Worm (Caenorhabditis elegans) whole organism, young adult: ENCODE measurements around the gene rps-16.

Source experiments
- B0336.3 ChIP-seq: fragments of 200-800 bp; sonication (Bioruptor generic); IDR thresholded peaks from 2 replicates; pipeline ENCODE4 v1.3.6; 2022; ENCODE audit warnings: missing genetic modification characterization, missing compliant biosample characterization
- D2030.7 ChIP-seq: fragments of 200-800 bp; sonication (Bioruptor generic); IDR thresholded peaks from 2 replicates; pipeline ENCODE4 v1.3.6; 2022; ENCODE audit warnings: missing genetic modification reagents, missing genetic modification characterization, missing compliant biosample characterization
- F10E7.11 ChIP-seq: sonication (generic microtip); optimal IDR thresholded peaks from 2 replicates; lab custom pipeline; 2017; ENCODE audit warnings: mild to moderate bottlenecking, missing genetic modification characterization, moderate library complexity, missing compliant biosample characterization
- F22D6.2 ChIP-seq: sonication (generic microtip); optimal IDR thresholded peaks from 2 replicates; lab custom pipeline; 2016; ENCODE audit warnings: mild to moderate bottlenecking, missing genetic modification characterization, missing compliant biosample characterization
- F55B11.4 ChIP-seq: sonication (generic microtip); optimal IDR thresholded peaks from 2 replicates; lab custom pipeline; 2016; ENCODE audit warnings: missing compliant biosample characterization, missing genetic modification characterization, borderline replicate concordance; ENCODE audit not compliant: insufficient read depth
- K11D2.4 ChIP-seq: fragments of 200-800 bp; sonication (Bioruptor generic); IDR thresholded peaks from 2 replicates; pipeline ENCODE4 v1.3.6; 2022; ENCODE audit warnings: missing genetic modification reagents, missing genetic modification characterization, missing compliant biosample characterization
- K12H6.12 ChIP-seq: fragments of 200-800 bp; sonication (Bioruptor generic); optimal IDR thresholded peaks from 2 replicates; lab custom pipeline; 2018; ENCODE audit warnings: mild to moderate bottlenecking, missing genetic modification characterization, missing compliant biosample characterization
- T26A5.8 ChIP-seq: sonication (generic microtip); optimal IDR thresholded peaks from 2 replicates; lab custom pipeline; 2016; ENCODE audit warnings: missing genetic modification characterization, missing compliant biosample characterization
- Y53G8AR.9 ChIP-seq: fragments of 200-800 bp; sonication (Bioruptor generic); conservative IDR thresholded peaks from 2 replicates; pipeline ENCODE4 v1.3.6; 2022; ENCODE audit warnings: missing genetic modification reagents, missing genetic modification characterization, missing compliant biosample characterization
- Y67H2A.10 ChIP-seq: fragments of 200-800 bp; sonication (Bioruptor generic); conservative IDR thresholded peaks from 2 replicates; pipeline ENCODE4 v1.3.6; 2022; ENCODE audit warnings: missing genetic modification reagents, missing genetic modification characterization, missing compliant biosample characterization
- ZK185.1 ChIP-seq: sonication (generic microtip); optimal IDR thresholded peaks from 2 replicates; lab custom pipeline; 2016; ENCODE audit warnings: mild to moderate bottlenecking, missing genetic modification characterization, missing compliant biosample characterization; ENCODE audit not compliant: poor library complexity, severe bottlenecking
- aptf-3 ChIP-seq: fragments of 200-800 bp; sonication (Bioruptor generic); IDR thresholded peaks from 2 replicates; pipeline ENCODE4 v1.3.6; 2022; ENCODE audit warnings: missing genetic modification characterization, missing compliant biosample characterization
- attf-3 ChIP-seq: fragments of 200-800 bp; sonication (Bioruptor generic); conservative IDR thresholded peaks from 2 replicates; pipeline ENCODE4 v1.3.6; 2022; ENCODE audit warnings: missing genetic modification reagents, missing genetic modification characterization, missing compliant biosample characterization
- cebp-2 ChIP-seq: fragments of 200-800 bp; sonication (Bioruptor generic); IDR thresholded peaks from 2 replicates; pipeline ENCODE4 v1.3.6; 2022; ENCODE audit warnings: missing genetic modification characterization, missing compliant biosample characterization
- ceh-27 ChIP-seq: fragments of 200-800 bp; sonication (Bioruptor generic); optimal IDR thresholded peaks from 2 replicates; lab custom pipeline; 2018; ENCODE audit warnings: mild to moderate bottlenecking, missing genetic modification characterization, moderate library complexity, missing compliant biosample characterization
- ceh-40 ChIP-seq: fragments of 200-800 bp; sonication (Bioruptor generic); IDR thresholded peaks from 2 replicates; pipeline ENCODE4 v1.3.6; 2022; ENCODE audit warnings: missing genetic modification characterization, missing compliant biosample characterization
- dpl-1 ChIP-seq: fragments of 150-350 bp; optimal IDR thresholded peaks from 2 replicates; lab custom pipeline; 2014; ENCODE audit warnings: missing biosample characterization, missing genetic modification reagents, missing genetic modification characterization
- efl-1 ChIP-seq: fragments of 150-350 bp; optimal IDR thresholded peaks from 2 replicates; lab custom pipeline; 2014; ENCODE audit warnings: missing biosample characterization, missing genetic modification reagents, missing genetic modification characterization
- egrh-3 ChIP-seq: fragments of 200-800 bp; sonication (Bioruptor generic); IDR thresholded peaks from 2 replicates; pipeline ENCODE4 v1.3.6; 2022; ENCODE audit warnings: missing genetic modification reagents, missing genetic modification characterization, missing compliant biosample characterization
- ekl-4 ChIP-seq: fragments of 200-800 bp; sonication (Bioruptor generic); IDR thresholded peaks from 2 replicates; pipeline ENCODE4 v1.3.6; 2022; ENCODE audit warnings: missing genetic modification reagents, missing genetic modification characterization, missing compliant biosample characterization
- hlh-26 ChIP-seq: fragments of 200-800 bp; sonication (Bioruptor generic); conservative IDR thresholded peaks from 2 replicates; pipeline ENCODE4 v1.3.6; 2022; ENCODE audit warnings: missing genetic modification reagents, missing genetic modification characterization, missing compliant biosample characterization
- hsf-1 ChIP-seq: fragments of 200-800 bp; sonication (Bioruptor generic); IDR thresholded peaks from 2 replicates; pipeline ENCODE4 v1.3.6; 2022; ENCODE audit warnings: missing genetic modification reagents, missing genetic modification characterization, missing compliant biosample characterization
- lag-1 ChIP-seq: fragments of 200-800 bp; sonication (Bioruptor generic); IDR thresholded peaks from 2 replicates; pipeline ENCODE4 v1.3.6; 2022; ENCODE audit warnings: missing genetic modification reagents, missing genetic modification characterization, missing compliant biosample characterization
- lin-35 ChIP-seq, 3 experiments: fragments of 150-350 bp in 2 of 3; sonication (generic microtip) in 1 of 3; optimal IDR thresholded peaks; 2 replicates each; lab custom pipeline; 2014 to 2018; ENCODE audit warnings: missing biosample characterization in 3 of 3, missing genetic modification characterization in 3 of 3, missing genetic modification reagents in 3 of 3
- lir-1 ChIP-seq: fragments of 200-800 bp; sonication (Bioruptor generic); conservative IDR thresholded peaks from 2 replicates; pipeline ENCODE4 v1.3.6; 2022; ENCODE audit warnings: missing genetic modification reagents, missing genetic modification characterization, missing compliant biosample characterization
- lsy-27 ChIP-seq: sonication (generic microtip); optimal IDR thresholded peaks from 2 replicates; lab custom pipeline; 2017; ENCODE audit warnings: missing genetic modification characterization, mild to moderate bottlenecking, missing compliant biosample characterization, antibody characterized with exemption, missing genotype, borderline replicate concordance; ENCODE audit not compliant: insufficient read depth
- madf-3 ChIP-seq: fragments of 200-800 bp; sonication (Bioruptor generic); IDR thresholded peaks from 2 replicates; pipeline ENCODE4 v1.3.6; 2022; ENCODE audit warnings: missing genetic modification reagents, missing genetic modification characterization, missing compliant biosample characterization
- mcd-1 ChIP-seq: fragments of 200-800 bp; sonication (Bioruptor generic); IDR thresholded peaks from 2 replicates; pipeline ENCODE4 v1.3.6; 2022; ENCODE audit warnings: missing genetic modification reagents, missing genetic modification characterization, missing compliant biosample characterization
- mes-4 ChIP-seq: sonication (generic microtip); optimal IDR thresholded peaks from 2 replicates; lab custom pipeline; 2016; ENCODE audit warnings: missing genotype, missing genetic modification characterization, missing compliant biosample characterization
- nfya-2 ChIP-seq: fragments of 200-800 bp; sonication (Bioruptor generic); IDR thresholded peaks from 2 replicates; pipeline ENCODE4 v1.3.6; 2022; ENCODE audit warnings: missing genetic modification reagents, missing genetic modification characterization, missing compliant biosample characterization
- nhr-120 ChIP-seq: fragments of 200-800 bp; sonication (Bioruptor generic); IDR thresholded peaks from 2 replicates; pipeline ENCODE4 v1.3.6; 2022; ENCODE audit warnings: missing genetic modification characterization, missing compliant biosample characterization
- nhr-27 ChIP-seq: fragments of 200-800 bp; sonication (Bioruptor generic); optimal IDR thresholded peaks from 2 replicates; lab custom pipeline; 2018; ENCODE audit warnings: mild to moderate bottlenecking, missing genetic modification characterization, moderate library complexity, missing compliant biosample characterization
- nhr-90 ChIP-seq: sonication (generic microtip); optimal IDR thresholded peaks from 2 replicates; lab custom pipeline; 2016; ENCODE audit warnings: missing genotype, mild to moderate bottlenecking, missing genetic modification characterization, missing compliant biosample characterization
- rec-8 ChIP-seq, 2 experiments: sonication (generic microtip); optimal IDR thresholded peaks; 2 replicates each; lab custom pipeline; 2016; ENCODE audit warnings: mild to moderate bottlenecking in 2 of 2, missing genetic modification characterization in 2 of 2, missing genetic modification reagents in 2 of 2, missing genotype in 2 of 2, missing biosample characterization in 1 of 2, missing compliant biosample characterization in 1 of 2, moderate library complexity in 1 of 2
- repo-1 ChIP-seq: sonication (generic microtip); optimal IDR thresholded peaks from 2 replicates; lab custom pipeline; 2017; ENCODE audit warnings: mild to moderate bottlenecking, missing genetic modification characterization, missing compliant biosample characterization
- snpc-1.1 ChIP-seq: sonication (generic microtip); optimal IDR thresholded peaks from 2 replicates; lab custom pipeline; 2017; ENCODE audit warnings: missing genetic modification characterization, mild to moderate bottlenecking, missing compliant biosample characterization, antibody characterized with exemption, moderate library complexity, missing genotype, missing genetic modification reagents; ENCODE audit not compliant: insufficient read depth
- sptf-2 ChIP-seq: fragments of 200-800 bp; sonication (Bioruptor generic); optimal IDR thresholded peaks from 2 replicates; lab custom pipeline; 2018; ENCODE audit warnings: mild to moderate bottlenecking, missing genetic modification characterization, missing compliant biosample characterization
- tbp1 ChIP-seq: fragments of 200-800 bp; sonication (Bioruptor generic); optimal IDR thresholded peaks from 2 replicates; lab custom pipeline; 2018; ENCODE audit warnings: mild to moderate bottlenecking, missing genetic modification characterization, missing compliant biosample characterization
- unc-130 ChIP-seq: sonication (generic microtip); optimal IDR thresholded peaks from 2 replicates; lab custom pipeline; 2016; ENCODE audit warnings: missing genetic modification reagents, missing genetic modification characterization, missing compliant biosample characterization
- xnd-1 ChIP-seq: sonication (generic microtip); optimal IDR thresholded peaks from 2 replicates; lab custom pipeline; 2016; ENCODE audit warnings: missing genotype, missing genetic modification reagents, missing genetic modification characterization, missing compliant biosample characterization
- zfh-2 ChIP-seq: fragments of 200-800 bp; sonication (Bioruptor generic); conservative IDR thresholded peaks from 2 replicates; pipeline ENCODE4 v1.3.6; 2022; ENCODE audit warnings: missing genetic modification reagents, missing genetic modification characterization, missing compliant biosample characterization
- zim-3 ChIP-seq: sonication (generic microtip); optimal IDR thresholded peaks from 2 replicates; lab custom pipeline; 2017; ENCODE audit warnings: mild to moderate bottlenecking, missing genetic modification characterization, moderate library complexity, missing compliant biosample characterization
- ztf-25 ChIP-seq: fragments of 200-800 bp; sonication (Bioruptor generic); IDR thresholded peaks from 2 replicates; pipeline ENCODE4 v1.3.6; 2022; ENCODE audit warnings: missing genetic modification reagents, missing genetic modification characterization, missing compliant biosample characterization
- ztf-28 ChIP-seq: fragments of 200-800 bp; sonication (Bioruptor generic); IDR thresholded peaks from 2 replicates; pipeline ENCODE4 v1.3.6; 2022; ENCODE audit warnings: missing genetic modification reagents, missing genetic modification characterization, missing compliant biosample characterization

Gene rps-16

DNA sequence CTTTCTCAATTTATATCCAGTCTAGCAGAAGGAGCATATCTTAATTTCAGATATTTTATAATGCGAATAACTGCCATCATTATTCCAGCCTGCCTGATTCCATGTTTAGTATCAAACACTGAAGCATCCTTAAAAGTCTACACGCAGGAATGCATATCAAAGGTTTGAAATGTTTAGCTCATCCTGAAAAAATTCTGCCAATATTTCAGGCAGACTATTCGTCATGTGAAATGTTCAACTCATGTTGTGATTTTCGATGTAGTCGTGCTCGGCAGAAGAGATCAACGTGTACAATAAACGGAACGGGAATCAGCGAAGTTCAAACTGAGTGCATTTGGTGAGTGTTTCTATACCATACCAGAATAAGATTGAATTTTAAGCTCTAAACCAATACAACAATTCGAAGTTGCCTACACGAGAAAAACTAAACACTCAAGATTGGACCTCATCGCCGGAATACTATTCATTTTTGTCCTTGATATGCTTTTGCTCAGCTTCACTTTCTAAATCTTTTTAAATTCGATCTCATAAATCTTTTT is 787 bp downstream of the rps-16 start, which contains the start of gene T01C3.11 (continued):
- TF ChIP-seq K11D2.4 (no peak), Y67H2A.10 (no peak), tbp1 (peak; percentile 32), F22D6.2 (tag; lab: Kevin White, UChicago) (no peak), efl-1 (no peak), hsf-1 (GFP tag; lab: Robert Waterston, UW) (peak; percentile 5; the same call in 1 of the 2 replicates), zfh-2 (GFP tag; lab: Robert Waterston, UW) (no peak), ztf-28 (GFP tag; lab: Robert Waterston, UW) (no peak), ekl-4 (GFP tag; lab: Robert Waterston, UW) (peak; percentile 56; the same call in 1 of the 2 replicates), mes-4 (tag; lab: Kevin White, UChicago) (peak; percentile 16), ZK185.1 (tag; lab: Kevin White, UChicago) (peak; percentile 7), dpl-1 (GFP tag; lab: Kevin White, UChicago) (no peak), F55B11.4 (tag; lab: Kevin White, UChicago) (no peak), lir-1 (GFP tag; lab: Robert Waterston, UW) (no peak), attf-3 (GFP tag; lab: Robert Waterston, UW) (no peak), mcd-1 (GFP tag; lab: Robert Waterston, UW) (no peak), madf-3 (GFP tag; lab: Robert Waterston, UW) (peak; percentile 82; the same call in 1 of the 2 replicates), lsy-27 (tag; lab: Kevin White, UChicago) (no peak), Y53G8AR.9 (GFP tag; lab: Robert Waterston, UW) (no peak), ceh-27 (GFP tag; lab: Kevin White, UChicago) (no peak), T26A5.8 (tag; lab: Kevin White, UChicago) (no peak), K12H6.12 (tag; lab: Kevin White, UChicago) (no peak), F10E7.11 (tag; lab: Kevin White, UChicago) (no peak), unc-130 (GFP tag; lab: Kevin White, UChicago) (no peak), cebp-2 (GFP tag; lab: Robert Waterston, UW) (no peak), xnd-1 (tag; lab: Kevin White, UChicago) (no peak), zim-3 (tag; lab: Kevin White, UChicago) (no peak), nhr-27 (no peak), lag-1 (no peak)

DNA sequence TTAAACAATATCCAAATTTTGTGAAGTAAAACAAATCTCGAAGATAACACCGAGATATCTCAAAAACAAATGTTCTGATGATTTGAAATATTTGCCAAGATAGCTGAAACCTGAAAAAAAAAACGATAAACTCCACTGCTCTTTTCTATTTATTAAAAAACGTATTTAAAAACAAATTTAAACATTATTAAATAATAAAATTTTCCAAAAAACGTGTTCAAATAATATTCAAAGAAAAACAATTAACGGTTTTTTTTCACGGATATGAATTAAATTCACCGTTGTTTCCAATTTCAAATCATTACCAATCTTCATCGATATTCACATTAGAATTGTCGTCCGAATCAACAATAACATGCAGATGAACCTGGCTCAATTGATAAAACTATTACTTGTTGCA is 4.1 kb downstream of the rps-16 start, which contains the start of gene irld-14:
Gene irld-14 (plus strand): TSS at position 301 of the 400 bp plus-strand sequence.
- TF ChIP-seq snpc-1.1 (tag; lab: Kevin White, UChicago) (no peak), Y67H2A.10 (no peak), D2030.7 (no peak), sptf-2 (GFP tag; lab: Kevin White, UChicago) (no peak), egrh-3 (no peak), nfya-2 (no peak), rec-8 (tag; optimal IDR thresholded peaks at IDR 0.05; lab: Kevin White, UChicago) (no peak), nhr-120 (GFP tag; lab: Robert Waterston, UW) (no peak), lin-35 (GFP tag; optimal IDR thresholded peaks at IDR 0.05; lab: Kevin White, UChicago) (no peak), aptf-3 (GFP tag; lab: Robert Waterston, UW) (no peak), repo-1 (tag; lab: Kevin White, UChicago) (no peak), B0336.3 (no peak), hlh-26 (GFP tag; lab: Robert Waterston, UW) (no peak), nhr-27 (no peak), nhr-90 (tag; lab: Kevin White, UChicago) (no peak), K11D2.4 (no peak), ceh-40 (GFP tag; lab: Robert Waterston, UW) (no peak), ztf-25 (no peak), ekl-4 (GFP tag; lab: Robert Waterston, UW) (no peak)
